Fruit fly (Drosophila melanogaster): ENCODE results near the gene DCTN1-p150.

DCTN1-p150 gene

dm6 chr3L:13928769-13929594, at the start of gene DCTN1-p150, which contains the start of gene CG8833:
Gene DCTN1-p150 (plus strand): TSS chr3L:13929387.
Gene CG8833 (minus strand): TSS chr3L:13929000.
- TF ChIP-seq CG1620 (GFP tag; optimal IDR thresholded peaks at IDR 0.05), result peak; percentile 46
- peak; percentile 6 for TF ChIP-seq pad (GFP tag; optimal IDR thresholded peaks at IDR 0.05)
- no peak for TF ChIP-seq cic (GFP tag; optimal IDR thresholded peaks at IDR 0.05)
- no peak for TF ChIP-seq ovo (GFP tag; optimal IDR thresholded peaks at IDR 0.05)
- peak; percentile 54 for TF ChIP-seq toe (GFP tag; optimal IDR thresholded peaks at IDR 0.05)
- peak; percentile 75 for TF ChIP-seq kay (GFP tag; ENCODE audit: borderline replicate concordance)
- TF ChIP-seq CG12768 (GFP tag; optimal IDR thresholded peaks at IDR 0.05), result no peak
- TF ChIP-seq tj (GFP tag; optimal IDR thresholded peaks at IDR 0.05), result peak; percentile 25
- no peak for TF ChIP-seq CG5204 (GFP tag; optimal IDR thresholded peaks at IDR 0.05)
- TF ChIP-seq Crg-1 (GFP tag; optimal IDR thresholded peaks at IDR 0.05), result no peak
- TF ChIP-seq CG11617 (GFP tag; optimal IDR thresholded peaks at IDR 0.05), result peak; percentile 7
- TF ChIP-seq CG7101 (tag; optimal IDR thresholded peaks at IDR 0.05), result peak; percentile 25
- no peak for TF ChIP-seq Clk (GFP tag; optimal IDR thresholded peaks at IDR 0.05)
- peak; percentile 19 for TF ChIP-seq Hr96 (GFP tag; optimal IDR thresholded peaks at IDR 0.05)
- TF ChIP-seq CG7045 (GFP tag; optimal IDR thresholded peaks at IDR 0.05), result peak; percentile 22
- TF ChIP-seq Mnt (GFP tag; optimal IDR thresholded peaks at IDR 0.05), result no peak
- peak; percentile 20 for TF ChIP-seq CG14711 (tag; optimal IDR thresholded peaks at IDR 0.05)

- TF ChIP-seq Mnt (GFP tag; optimal IDR thresholded peaks at IDR 0.05), result no peak
- no peak for TF ChIP-seq bab1 (GFP tag; optimal IDR thresholded peaks at IDR 0.05)
- no peak for TF ChIP-seq CG7045 (GFP tag; optimal IDR thresholded peaks at IDR 0.05)
These were observed 47.6 kb upstream of the DCTN1-p150 start for dm6 chr3L:13881555-13881954.

dm6 chr3L:13882532-13882931, 46.7 kb upstream of the DCTN1-p150 start:
- no peak for TF ChIP-seq tj (GFP tag; optimal IDR thresholded peaks at IDR 0.05)
- TF ChIP-seq Mnt (GFP tag; optimal IDR thresholded peaks at IDR 0.05), result no peak
- no peak for TF ChIP-seq Crg-1 (GFP tag; optimal IDR thresholded peaks at IDR 0.05)
- no peak for TF ChIP-seq bab1 (GFP tag; optimal IDR thresholded peaks at IDR 0.05)
- TF ChIP-seq CG33017 (tag; optimal IDR thresholded peaks at IDR 0.05), result no peak
- no peak for TF ChIP-seq CG7045 (GFP tag; optimal IDR thresholded peaks at IDR 0.05)
- no peak for TF ChIP-seq cnc (optimal IDR thresholded peaks at IDR 0.05)
- no peak for TF ChIP-seq Hr96 (GFP tag; optimal IDR thresholded peaks at IDR 0.05)
- TF ChIP-seq CG11617 (GFP tag; optimal IDR thresholded peaks at IDR 0.05), result no peak
- no peak for TF ChIP-seq CG14711 (tag; optimal IDR thresholded peaks at IDR 0.05)
- TF ChIP-seq Clk (GFP tag; optimal IDR thresholded peaks at IDR 0.05), result no peak
- no peak for TF ChIP-seq pad (GFP tag; optimal IDR thresholded peaks at IDR 0.05)
- TF ChIP-seq toe (GFP tag; optimal IDR thresholded peaks at IDR 0.05), result no peak
- TF ChIP-seq cic (GFP tag; optimal IDR thresholded peaks at IDR 0.05), result no peak
- TF ChIP-seq kay (GFP tag; ENCODE audit: borderline replicate concordance), result no peak
- no peak for TF ChIP-seq CG5204 (GFP tag; optimal IDR thresholded peaks at IDR 0.05)
- TF ChIP-seq CG1620 (GFP tag; optimal IDR thresholded peaks at IDR 0.05), result no peak

- TF ChIP-seq CG11617 (GFP tag; optimal IDR thresholded peaks at IDR 0.05) (no peak), kay (GFP tag; ENCODE audit: borderline replicate concordance) (no peak), Hr96 (GFP tag; optimal IDR thresholded peaks at IDR 0.05) (no peak), toe (GFP tag; optimal IDR thresholded peaks at IDR 0.05) (no peak)
These were observed 44.6 kb upstream of the DCTN1-p150 start for dm6 chr3L:13884460-13885056.

dm6 chr3L:13887092-13887491, 42.1 kb upstream of the DCTN1-p150 start:
- TF ChIP-seq Crg-1 (GFP tag; optimal IDR thresholded peaks at IDR 0.05), result no peak
- TF ChIP-seq CG5204 (GFP tag; optimal IDR thresholded peaks at IDR 0.05), result no peak
- no peak for TF ChIP-seq tj (GFP tag; optimal IDR thresholded peaks at IDR 0.05)
- TF ChIP-seq cic (GFP tag; optimal IDR thresholded peaks at IDR 0.05), result no peak
- TF ChIP-seq ovo (GFP tag; optimal IDR thresholded peaks at IDR 0.05), result no peak
- TF ChIP-seq pad (GFP tag; optimal IDR thresholded peaks at IDR 0.05), result no peak
- no peak for TF ChIP-seq CG1620 (GFP tag; optimal IDR thresholded peaks at IDR 0.05)
- no peak for TF ChIP-seq Clk (GFP tag; optimal IDR thresholded peaks at IDR 0.05)
- TF ChIP-seq Mnt (GFP tag; optimal IDR thresholded peaks at IDR 0.05), result no peak
- TF ChIP-seq CG7101 (tag; optimal IDR thresholded peaks at IDR 0.05), result no peak
- no peak for TF ChIP-seq CG12768 (GFP tag; optimal IDR thresholded peaks at IDR 0.05)
- no peak for TF ChIP-seq CG14711 (tag; optimal IDR thresholded peaks at IDR 0.05)
- TF ChIP-seq CG11617 (GFP tag; optimal IDR thresholded peaks at IDR 0.05), result no peak
- no peak for TF ChIP-seq CG7045 (GFP tag; optimal IDR thresholded peaks at IDR 0.05)
- TF ChIP-seq kay (GFP tag; ENCODE audit: borderline replicate concordance), result no peak
- no peak for TF ChIP-seq toe (GFP tag; optimal IDR thresholded peaks at IDR 0.05)

dm6 chr3L:13900635-13901034, 28.6 kb upstream of the DCTN1-p150 start:
- TF ChIP-seq tj (GFP tag; optimal IDR thresholded peaks at IDR 0.05), result no peak
- peak; percentile 30 for TF ChIP-seq bab1 (GFP tag; optimal IDR thresholded peaks at IDR 0.05)

All from whole organism, adult.